Fruit fly (Drosophila melanogaster) whole organism, embryonic: Measurements from ENCODE around the gene mav.

Experiments
- C15 ChIP-seq: fragments of 200-800 bp; sonication (Bioruptor generic); IDR thresholded peaks from 3 replicates; pipeline ENCODE4 v1.3.6; 2022; ENCODE audit warnings: missing biosample characterization, missing genetic modification characterization
- CG11247 ChIP-seq: fragments of 200-800 bp; sonication (Bioruptor generic); IDR thresholded peaks from 2 replicates; pipeline ENCODE4 v1.3.6; 2022; ENCODE audit warnings: missing biosample characterization, missing genetic modification characterization
- CG11723 ChIP-seq: fragments of 200-800 bp; sonication (Bioruptor generic); optimal IDR thresholded peaks from 2 replicates; lab custom pipeline; 2017; ENCODE audit warnings: missing biosample characterization, mild to moderate bottlenecking, missing genetic modification characterization
- CG12236 ChIP-seq: fragments of 200-800 bp; sonication (Bioruptor generic); optimal IDR thresholded peaks from 2 replicates; lab custom pipeline; 2016; ENCODE audit warnings: missing biosample characterization, missing genetic modification characterization
- CG14050 ChIP-seq: fragments of 200-800 bp; sonication (Bioruptor generic); IDR thresholded peaks from 3 replicates; pipeline ENCODE4 v1.3.6; 2022; ENCODE audit warnings: missing biosample characterization, missing genetic modification characterization
- CG14667 ChIP-seq: fragments of 200-800 bp; sonication (Bioruptor generic); IDR thresholded peaks from 2 replicates; pipeline ENCODE4 v1.3.6; 2022; ENCODE audit warnings: missing biosample characterization, missing genetic modification characterization
- CG14710 ChIP-seq: fragments of 200-800 bp; sonication (Bioruptor generic); optimal IDR thresholded peaks from 3 replicates; lab custom pipeline; 2019; ENCODE audit warnings: missing biosample characterization, mild to moderate bottlenecking, missing genetic modification characterization, moderate library complexity
- CG15514 ChIP-seq: fragments of 200-800 bp; sonication (Bioruptor generic); optimal IDR thresholded peaks from 3 replicates; lab custom pipeline; 2017; ENCODE audit warnings: missing biosample characterization, missing genetic modification characterization, mild to moderate bottlenecking, moderate library complexity, missing genetic modification reagents
- CG17361 ChIP-seq: fragments of 200-800 bp; sonication (Bioruptor generic); IDR thresholded peaks from 3 replicates; pipeline ENCODE4 v1.3.6; 2022; ENCODE audit warnings: missing biosample characterization, missing genetic modification characterization
- CG17802 ChIP-seq: fragments of 200-800 bp; sonication (Bioruptor generic); optimal IDR thresholded peaks from 2 replicates; lab custom pipeline; 2018; ENCODE audit warnings: missing biosample characterization, mild to moderate bottlenecking, missing genetic modification characterization, moderate library complexity
- CG2199 ChIP-seq: fragments of 200-800 bp; sonication (Bioruptor generic); IDR thresholded peaks from 3 replicates; pipeline ENCODE4 v1.3.6; 2022; ENCODE audit warnings: missing biosample characterization, missing genetic modification characterization
- CG30020 ChIP-seq: fragments of 200-800 bp; optimal IDR thresholded peaks from 2 replicates; lab custom pipeline; 2019; ENCODE audit warnings: missing biosample characterization, mild to moderate bottlenecking, missing genetic modification characterization, moderate library complexity
- CG31224 ChIP-seq: fragments of 200-800 bp; sonication (Bioruptor generic); IDR thresholded peaks from 2 replicates; pipeline ENCODE4 v1.3.6; 2022; ENCODE audit warnings: missing biosample characterization, missing genetic modification characterization
- CG33213 ChIP-seq: fragments of 200-800 bp; sonication (Bioruptor generic); optimal IDR thresholded peaks from 3 replicates; lab custom pipeline; 2016; ENCODE audit warnings: missing biosample characterization, missing genetic modification characterization
- CG34376 ChIP-seq: fragments of 200-800 bp; sonication (Bioruptor generic); optimal IDR thresholded peaks from 2 replicates; lab custom pipeline; 2018; ENCODE audit warnings: missing biosample characterization, mild to moderate bottlenecking, missing genetic modification characterization
- CG4707 ChIP-seq: fragments of 200-800 bp; sonication (Bioruptor generic); optimal IDR thresholded peaks from 2 replicates; lab custom pipeline; 2018; ENCODE audit warnings: missing biosample characterization, mild to moderate bottlenecking, missing genetic modification characterization, moderate library complexity
- CG6254 ChIP-seq: fragments of 200-800 bp; sonication (Bioruptor generic); optimal IDR thresholded peaks from 3 replicates; lab custom pipeline; 2017; ENCODE audit warnings: mild to moderate bottlenecking, missing biosample characterization, missing genetic modification reagents, missing genetic modification characterization
- CG6689 ChIP-seq: fragments of 200-800 bp; sonication (Bioruptor generic); IDR thresholded peaks from 2 replicates; pipeline ENCODE4 v1.3.6; 2022; ENCODE audit warnings: missing biosample characterization, missing genetic modification characterization
- Dp ChIP-seq: fragments of 200-800 bp; sonication (Bioruptor generic); optimal IDR thresholded peaks from 2 replicates; lab custom pipeline; 2018; ENCODE audit warnings: missing biosample characterization, mild to moderate bottlenecking, missing genetic modification characterization, moderate library complexity
- E2f2 ChIP-seq: fragments of 200-800 bp; sonication (Bioruptor generic); IDR thresholded peaks from 2 replicates; pipeline ENCODE4 v1.3.6; 2022; ENCODE audit warnings: missing biosample characterization, missing genetic modification characterization
- Ets65A ChIP-seq: fragments of 200-800 bp; sonication (Bioruptor generic); peaks from one replicate; lab custom pipeline; 2016; ENCODE audit warnings: missing biosample characterization, missing genetic modification characterization
- Lpt ChIP-seq: fragments of >200 bp; optimal IDR thresholded peaks from 2 replicates; lab custom pipeline; 2018; ENCODE audit warnings: missing biosample characterization, missing genetic modification characterization
- Med ChIP-seq: fragments of 200-800 bp; sonication (Bioruptor generic); peaks from one replicate; lab custom pipeline; 2016; ENCODE audit warnings: missing biosample characterization, missing genetic modification characterization, mild to moderate bottlenecking, inconsistent platforms, moderate library complexity
- Scr ChIP-seq: fragments of 200-800 bp; sonication (Bioruptor generic); IDR thresholded peaks from 2 replicates; pipeline ENCODE4 v1.3.6; 2022; ENCODE audit warnings: missing biosample characterization, missing genetic modification characterization; ENCODE audit not compliant: partially characterized antibody
- Sry-δ ChIP-seq: fragments of 200-800 bp; sonication (Bioruptor generic); optimal IDR thresholded peaks from 2 replicates; lab custom pipeline; 2016; ENCODE audit warnings: missing biosample characterization, missing genetic modification characterization
- Stat92E ChIP-seq, 3 experiments: fragments of >200 bp in 2 of 3; fragments of 200-800 bp in 1 of 3; sonication (Bioruptor generic) in 1 of 3; optimal IDR thresholded peaks; 2 replicates each; lab custom pipeline; 2017 to 2019; ENCODE audit warnings: missing biosample characterization in 3 of 3, missing genetic modification characterization in 3 of 3, mild to moderate bottlenecking in 1 of 3, moderate library complexity in 1 of 3
- YL-1 ChIP-seq: fragments of 200-800 bp; sonication (Bioruptor generic); optimal IDR thresholded peaks from 3 replicates; lab custom pipeline; 2017; ENCODE audit warnings: missing biosample characterization, mild to moderate bottlenecking, missing genetic modification characterization
- ab ChIP-seq: fragments of 200-800 bp; sonication (Bioruptor generic); optimal IDR thresholded peaks from 2 replicates; lab custom pipeline; 2016; ENCODE audit warnings: missing biosample characterization, missing genetic modification characterization
- aop ChIP-seq: fragments of 200-800 bp; sonication (Bioruptor generic); IDR thresholded peaks from 2 replicates; pipeline ENCODE4 v1.3.6; 2022; ENCODE audit warnings: missing biosample characterization, missing genetic modification characterization
- bigmax ChIP-seq: fragments of 200-800 bp; sonication (Bioruptor generic); optimal IDR thresholded peaks from 2 replicates; lab custom pipeline; 2018; ENCODE audit warnings: missing biosample characterization, mild to moderate bottlenecking, missing genetic modification characterization
- caup ChIP-seq: fragments of 200-800 bp; sonication (Bioruptor generic); optimal IDR thresholded peaks from 3 replicates; lab custom pipeline; 2017; ENCODE audit warnings: missing biosample characterization, mild to moderate bottlenecking, missing genetic modification characterization, moderate library complexity; ENCODE audit not compliant: severe bottlenecking
- dan ChIP-seq: fragments of 200-800 bp; sonication (Bioruptor generic); IDR thresholded peaks from 2 replicates; pipeline ENCODE4 v1.3.6; 2022; ENCODE audit warnings: missing biosample characterization, missing genetic modification characterization
- ewg ChIP-seq: fragments of 200-800 bp; sonication (Bioruptor generic); optimal IDR thresholded peaks from 3 replicates; lab custom pipeline; 2017; ENCODE audit warnings: mild to moderate bottlenecking, missing biosample characterization, missing genetic modification reagents, missing genetic modification characterization
- gfzf ChIP-seq: fragments of 200-800 bp; sonication (Bioruptor generic); optimal IDR thresholded peaks from 2 replicates; lab custom pipeline; 2016; ENCODE audit warnings: missing biosample characterization, mild to moderate bottlenecking, missing genetic modification characterization, moderate library complexity
- insv ChIP-seq, 2 experiments: fragments of 200-800 bp; sonication (Bioruptor generic); optimal IDR thresholded peaks; 3 replicates each; lab custom pipeline; 2016 to 2018; ENCODE audit warnings: missing biosample characterization in 2 of 2, missing genetic modification characterization in 2 of 2
- kni ChIP-seq: fragments of 200-800 bp; sonication (Bioruptor generic); optimal IDR thresholded peaks from 3 replicates; lab custom pipeline; 2017; ENCODE audit warnings: mild to moderate bottlenecking, missing biosample characterization, missing genetic modification reagents, missing genetic modification characterization
- lov ChIP-seq, 2 experiments: fragments of 200-800 bp in 1 of 2; fragments of >200 bp in 1 of 2; sonication (Bioruptor generic) in 1 of 2; IDR thresholded peaks in 1 of 2; optimal IDR thresholded peaks in 1 of 2; 2 replicates in 1 of 2; 3 replicates in 1 of 2; pipeline versions ENCODE4 v1.3.6 to Lab custom; 2017 to 2022; ENCODE audit warnings: missing biosample characterization in 1 of 2, missing genetic modification characterization in 1 of 2
- slou ChIP-seq: fragments of 200-800 bp; sonication (Bioruptor generic); optimal IDR thresholded peaks from 3 replicates; lab custom pipeline; 2016; ENCODE audit warnings: missing biosample characterization, missing genetic modification characterization
- stwl ChIP-seq: fragments of 200-800 bp; sonication (Bioruptor generic); optimal IDR thresholded peaks from 3 replicates; lab custom pipeline; 2018; ENCODE audit warnings: missing biosample characterization, mild to moderate bottlenecking, missing genetic modification characterization, moderate library complexity
- wek ChIP-seq: fragments of 200-800 bp; sonication (Bioruptor generic); optimal IDR thresholded peaks from 3 replicates; lab custom pipeline; 2018; ENCODE audit warnings: missing biosample characterization, mild to moderate bottlenecking, missing genetic modification characterization, moderate library complexity
- yki ChIP-seq: fragments of >200 bp; optimal IDR thresholded peaks from 3 replicates; lab custom pipeline; 2018
- z ChIP-seq: fragments of 200-800 bp; sonication (Bioruptor generic); IDR thresholded peaks from 3 replicates; pipeline ENCODE4 v1.3.6; 2022; ENCODE audit warnings: missing biosample characterization, missing genetic modification characterization

Gene mav

dm6 chr4:647388-647787, 21.6 kb upstream of the mav start (continued):
- TF ChIP-seq CG17361 = no peak
- peak; percentile 83 for TF ChIP-seq Ets65A (GFP tag; lab: Kevin White, UChicago)
- TF ChIP-seq C15 (GFP tag; lab: Robert Waterston, UW) = no peak
- peak; percentile 14 for TF ChIP-seq Dp (GFP tag; lab: Kevin White, UChicago)
- no peak for TF ChIP-seq CG14050
- no peak for TF ChIP-seq CG31224 (GFP tag; lab: Robert Waterston, UW)
- no peak for TF ChIP-seq CG6254 (GFP tag; lab: Kevin White, UChicago)
- 0 out of 2 replicates have a peak, but pooled peaks have one; percentile 23 for TF ChIP-seq Scr (GFP tag; lab: Robert Waterston, UW)

DNA sequence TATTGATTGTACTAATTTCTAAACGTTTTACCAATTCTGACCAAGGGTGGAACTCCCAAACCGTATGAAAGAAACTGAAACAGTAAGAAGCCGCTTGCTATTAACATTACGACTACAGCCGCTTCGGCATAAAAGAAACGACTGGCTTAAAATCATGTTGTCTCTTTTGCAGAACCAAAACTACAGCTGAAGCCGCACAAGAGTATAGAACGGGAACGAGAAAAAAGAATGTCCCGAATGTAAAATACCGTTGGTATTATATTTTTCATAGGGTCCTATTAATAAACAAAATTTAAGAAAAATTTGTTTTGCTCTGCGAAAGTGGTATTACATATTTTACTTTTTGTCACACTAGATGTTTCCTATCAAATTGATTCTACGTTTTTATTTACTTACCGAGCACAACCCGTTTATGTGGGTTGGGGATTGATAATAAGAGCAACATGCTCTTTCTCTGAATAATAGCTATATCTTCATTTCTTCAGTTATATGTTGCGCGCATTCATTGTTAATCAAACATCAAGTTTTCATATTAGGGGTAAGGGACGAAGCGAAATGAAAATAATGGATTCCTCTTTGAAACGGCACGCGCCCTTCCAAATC, 20.7 kb upstream of the mav start, which contains the start of gene Ekar:
Gene Ekar, minus strand, starts transcription at position 143 of the 603 bp plus-strand sequence.
- TF ChIP-seq E2f2 (GFP tag; lab: Robert Waterston, UW) (0 out of 2 replicates have a peak, but pooled peaks have one; percentile 13), CG11723 (GFP tag; lab: Kevin White, UChicago) (peak; percentile 28), CG15514 (GFP tag; lab: Kevin White, UChicago) (no peak), CG17802 (tag; lab: Kevin White, UChicago) (peak; percentile 77), CG33213 (GFP tag; lab: Kevin White, UChicago) (no peak), CG2199 (peak; percentile 90), stwl (tag; lab: Kevin White, UChicago) (peak; percentile 3), wek (GFP tag; lab: Kevin White, UChicago) (peak; percentile 32), gfzf (peak; percentile 14), Med (GFP tag; lab: Kevin White, UChicago) (peak; percentile 50), CG34376 (GFP tag; lab: Kevin White, UChicago) (no peak), CG30020 (peak; percentile 91)

DNA sequence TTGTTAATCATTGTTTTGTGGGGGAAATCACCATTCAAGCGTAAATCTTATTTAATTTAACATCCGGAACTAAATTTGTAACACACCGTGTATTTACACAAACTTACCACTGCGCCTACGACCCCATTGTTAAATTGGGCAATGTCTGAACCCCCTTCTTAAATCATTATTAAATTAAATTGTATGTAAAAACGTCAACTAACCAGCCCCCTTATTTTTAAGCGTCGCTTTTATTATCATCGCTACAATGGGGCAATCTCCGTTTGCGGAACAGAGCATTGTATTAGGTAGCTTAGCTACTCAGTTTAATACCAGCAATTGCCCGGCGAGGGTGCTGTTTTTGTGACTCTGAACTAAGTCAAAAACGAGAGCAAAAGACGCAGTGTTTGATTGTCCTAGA, 3.6 kb upstream of the mav start, which contains the start of gene Gat:
Gene Gat, plus strand, starts transcription at position 301 of the 400 bp plus-strand sequence.
- TF ChIP-seq CG2199 (0 out of 3 replicates have a peak, but pooled peaks have one; percentile 34), ab (GFP tag; lab: Kevin White, UChicago) (no peak), aop (GFP tag; lab: Robert Waterston, UW) (no peak), yki (lab: Kevin White, UChicago) (no peak), CG12236 (GFP tag; lab: Kevin White, UChicago) (no peak), CG14667 (GFP tag; lab: Robert Waterston, UW) (no peak)

- no peak for TF ChIP-seq z (GFP tag; lab: Robert Waterston, UW)
- no peak for TF ChIP-seq lov (optimal IDR thresholded peaks at IDR 0.05; lab: Kevin White, UChicago)
- TF ChIP-seq lov (GFP tag; IDR thresholded peaks at IDR 0.05; lab: Robert Waterston, UW) = no peak
- TF ChIP-seq kni (GFP tag; lab: Kevin White, UChicago) = no peak
- TF ChIP-seq CG11247 (GFP tag; lab: Robert Waterston, UW) = no peak
- TF ChIP-seq bigmax (GFP tag; lab: Kevin White, UChicago) = no peak
- no peak for TF ChIP-seq CG6689 (GFP tag; lab: Robert Waterston, UW)
- 0 out of 3 replicates have a peak, but pooled peaks have one; percentile 48 for TF ChIP-seq CG2199
- no peak for TF ChIP-seq wek (GFP tag; lab: Kevin White, UChicago)
- TF ChIP-seq YL-1 (GFP tag; lab: Kevin White, UChicago) = peak; percentile 30
- no peak for TF ChIP-seq Lpt (GFP tag; lab: Kevin White, UChicago)
- peak in 1 of 3 experiments; percentile 2 for TF ChIP-seq Stat92E (GFP tag; optimal IDR thresholded peaks at IDR 0.05; lab: Kevin White, UChicago)
- TF ChIP-seq ewg (GFP tag; lab: Kevin White, UChicago) = no peak
- TF ChIP-seq CG4707 (GFP tag; lab: Kevin White, UChicago) = no peak
- no peak for TF ChIP-seq insv (GFP tag; optimal IDR thresholded peaks at IDR 0.05; lab: Kevin White, UChicago)
- no peak for TF ChIP-seq slou
- TF ChIP-seq CG14710 (tag; lab: Kevin White, UChicago) = peak; percentile 50
- no peak for TF ChIP-seq caup (GFP tag; lab: Kevin White, UChicago)
- no peak for TF ChIP-seq dan (GFP tag; lab: Robert Waterston, UW)
- peak; percentile 19 for TF ChIP-seq Sry-δ (GFP tag; lab: Kevin White, UChicago)
Measured at dm6 chr4:610398-611319, 15.2 kb downstream of the mav start, which contains the start of gene Eph. TSS of gene Eph (plus strand) at chr4:610684.
